Worm (Caenorhabditis elegans) whole organism, L1 larva: ENCODE results near the gene vps-39.

Experiments
- ama-1 ChIP-seq: fragments of 150-350 bp; optimal IDR thresholded peaks from 2 replicates; lab custom pipeline; 2014
- efl-1 ChIP-seq, 4 experiments: fragments of 150-350 bp; optimal IDR thresholded peaks in 3 of 4; peaks in 1 of 4; 1 replicate in 1 of 4; 2 replicates in 3 of 4; lab custom pipeline; 2014; ENCODE audit warnings: missing biosample characterization in 2 of 4, missing genetic modification characterization in 2 of 4, missing genetic modification reagents in 2 of 4
- hlh-17 ChIP-seq: fragments of 200-800 bp; sonication (Bioruptor generic); optimal IDR thresholded peaks from 2 replicates; lab custom pipeline; 2018; ENCODE audit warnings: missing genetic modification characterization, mild to moderate bottlenecking, missing compliant biosample characterization, moderate library complexity, borderline replicate concordance
- nhr-12 ChIP-seq: sonication (generic microtip); optimal IDR thresholded peaks from 2 replicates; lab custom pipeline; 2017; ENCODE audit warnings: missing biosample characterization, missing genetic modification characterization
- nhr-19 ChIP-seq: fragments of 200-800 bp; sonication (Bioruptor generic); conservative IDR thresholded peaks from 2 replicates; pipeline ENCODE4 v1.3.6; 2022; ENCODE audit warnings: missing genetic modification characterization, missing compliant biosample characterization
- nhr-237 ChIP-seq: fragments of 150-350 bp; optimal IDR thresholded peaks from 2 replicates; lab custom pipeline; 2014; ENCODE audit warnings: missing biosample characterization, missing genetic modification characterization
- nhr-77 ChIP-seq: fragments of 150-350 bp; optimal IDR thresholded peaks from 2 replicates; lab custom pipeline; 2014; ENCODE audit warnings: missing biosample characterization, missing genetic modification characterization
- snu-23 ChIP-seq: sonication (generic microtip); optimal IDR thresholded peaks from 2 replicates; lab custom pipeline; 2016; ENCODE audit warnings: missing genetic modification characterization, missing compliant biosample characterization

DNA sequence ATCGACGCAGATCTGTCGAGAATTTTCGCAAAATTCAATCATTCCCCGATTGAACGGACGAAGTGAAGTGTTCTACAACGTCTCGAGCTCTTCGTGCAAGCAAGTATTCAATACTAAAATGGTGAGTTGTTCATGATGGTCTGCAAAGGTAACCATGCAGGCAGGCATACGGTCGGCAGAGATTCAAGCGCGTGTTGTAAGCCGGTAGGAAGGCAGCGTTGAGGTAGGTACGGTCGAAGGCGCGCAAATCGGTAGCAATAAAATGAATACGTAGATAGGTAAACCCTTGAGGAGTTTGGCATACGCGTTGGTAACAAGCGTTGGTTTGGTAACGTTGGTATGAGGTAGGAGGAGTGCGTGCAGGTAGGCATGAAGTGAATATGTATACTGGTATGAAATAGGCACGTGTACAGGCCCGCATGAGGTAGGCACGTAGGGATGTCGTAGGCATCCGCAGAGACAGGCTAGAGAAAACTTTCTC lies 29.7 kb upstream of the vps-39 start, which contains the start of gene D1086.17:
- TF ChIP-seq efl-1 (optimal IDR thresholded peaks at IDR 0.05; lab: Kevin White, UChicago) (no peak), efl-1 (GFP tag; optimal IDR thresholded peaks at IDR 0.05 in 1 of 2; lab: Kevin White, UChicago) (no peak), snu-23 (GFP tag; lab: Kevin White, UChicago) (no peak), hlh-17 (no peak), nhr-12 (tag; lab: Kevin White, UChicago) (no peak), ama-1 (lab: Kevin White, UChicago) (no peak), nhr-77 (tag; lab: Kevin White, UChicago) (no peak), nhr-19 (GFP tag; lab: Robert Waterston, UW) (no peak), nhr-237 (tag; lab: Kevin White, UChicago) (no peak)
